Fruit fly (Drosophila melanogaster): Measurements from ENCODE around the gene CG3407.

CG3407 gene

dm6 chr2L:3856372-3856771 lies 43.2 kb upstream of the CG3407 start (continued):
- TF ChIP-seq ems (GFP tag; optimal IDR thresholded peaks at IDR 0.05), result no peak
- no peak for TF ChIP-seq CG5180 (GFP tag; optimal IDR thresholded peaks at IDR 0.05)
- TF ChIP-seq CG15514 (GFP tag; optimal IDR thresholded peaks at IDR 0.05), result no peak
- peak; percentile 3 for TF ChIP-seq slp2 (GFP tag; optimal IDR thresholded peaks at IDR 0.05)
- peak; percentile 40 for TF ChIP-seq gcm (GFP tag; optimal IDR thresholded peaks at IDR 0.05)
- TF ChIP-seq E2f1 (GFP tag; IDR thresholded peaks at IDR 0.05), result no peak
- peak; percentile 82 for TF ChIP-seq CG2712 (tag; optimal IDR thresholded peaks at IDR 0.05)
- TF ChIP-seq knrl (GFP tag; IDR thresholded peaks at IDR 0.05; ENCODE audit: partially characterized antibody), result no peak
- no peak for TF ChIP-seq TFAM (GFP tag; optimal IDR thresholded peaks at IDR 0.05)
- TF ChIP-seq Pdp1 (GFP tag; optimal IDR thresholded peaks at IDR 0.05), result peak in 1 of 2 experiments; percentile 31
- peak; percentile 57 for TF ChIP-seq CG17829 (tag; optimal IDR thresholded peaks at IDR 0.05)
- no peak for TF ChIP-seq CG1603 (tag; optimal IDR thresholded peaks at IDR 0.05)
- peak; percentile 9 for TF ChIP-seq Chrac-16 (GFP tag; optimal IDR thresholded peaks at IDR 0.05)
- peak; percentile 63 for TF ChIP-seq CG11504 (tag; optimal IDR thresholded peaks at IDR 0.05)
- TF ChIP-seq wdn (GFP tag; IDR thresholded peaks at IDR 0.05), result no peak
- peak; percentile 32 for TF ChIP-seq kni (GFP tag; optimal IDR thresholded peaks at IDR 0.05)
- TF ChIP-seq gce (GFP tag; IDR thresholded peaks at IDR 0.05), result no peak
- TF ChIP-seq Adf1 (GFP tag; IDR thresholded peaks at IDR 0.05), result no peak
- no peak for TF ChIP-seq Aef1 (GFP tag; IDR thresholded peaks at IDR 0.05)
- no peak for TF ChIP-seq Eip74EF (GFP tag; optimal IDR thresholded peaks at IDR 0.05)
- TF ChIP-seq Stat92E (GFP tag; optimal IDR thresholded peaks at IDR 0.05), result peak in 1 of 3 experiments; percentile 44
- TF ChIP-seq Ravus (GFP tag; IDR thresholded peaks at IDR 0.05), result no peak
- TF ChIP-seq fd96Cb (tag; optimal IDR thresholded peaks at IDR 0.05), result peak; percentile 50
- TF ChIP-seq CG4404 (GFP tag; IDR thresholded peaks at IDR 0.05), result no peak
- TF ChIP-seq ac (GFP tag; optimal IDR thresholded peaks at IDR 0.05), result peak; percentile 27
- no peak for TF ChIP-seq gfzf (GFP tag; optimal IDR thresholded peaks at IDR 0.05)
- TF ChIP-seq sima (GFP tag; optimal IDR thresholded peaks at IDR 0.05), result no peak
- TF ChIP-seq jing (GFP tag; optimal IDR thresholded peaks at IDR 0.05), result peak; percentile 27
- no peak for TF ChIP-seq CG3163 (GFP tag; optimal IDR thresholded peaks at IDR 0.05)
- TF ChIP-seq Ssrp (tag; optimal IDR thresholded peaks at IDR 0.05), result peak; percentile 46
- TF ChIP-seq zf30C (GFP tag; optimal IDR thresholded peaks at IDR 0.05), result peak; percentile 70
- no peak for TF ChIP-seq Elba2 (GFP tag; optimal IDR thresholded peaks at IDR 0.05)
- peak; percentile 33 for TF ChIP-seq CG18764 (GFP tag; optimal IDR thresholded peaks at IDR 0.05)
- TF ChIP-seq danr (GFP tag; IDR thresholded peaks at IDR 0.05), result no peak
- no peak for TF ChIP-seq corto (GFP tag; optimal IDR thresholded peaks at IDR 0.05)
- peak; percentile 46 for TF ChIP-seq CG16863 (GFP tag; optimal IDR thresholded peaks at IDR 0.05)
- TF ChIP-seq Sox100B (GFP tag; optimal IDR thresholded peaks at IDR 0.05), result peak; percentile 40
- peak; percentile 63 for TF ChIP-seq CG8388 (GFP tag; optimal IDR thresholded peaks at IDR 0.05)
- peak; percentile 92 for TF ChIP-seq grn (GFP tag; optimal IDR thresholded peaks at IDR 0.05)
- TF ChIP-seq NC2α (GFP tag; optimal IDR thresholded peaks at IDR 0.05), result no peak
- TF ChIP-seq CG10543 (GFP tag; optimal IDR thresholded peaks at IDR 0.05), result no peak
- peak; percentile 45 for TF ChIP-seq grau (tag; optimal IDR thresholded peaks at IDR 0.05)
- TF ChIP-seq Hr3 (GFP tag; optimal IDR thresholded peaks at IDR 0.05), result peak; percentile 33
- no peak for TF ChIP-seq al (GFP tag; IDR thresholded peaks at IDR 0.05)
- TF ChIP-seq CG10274 (GFP tag; optimal IDR thresholded peaks at IDR 0.05), result no peak
- peak; percentile 35 for TF ChIP-seq dmrt99B (tag; optimal IDR thresholded peaks at IDR 0.05)
- TF ChIP-seq shn (GFP tag; optimal IDR thresholded peaks at IDR 0.05), result peak; percentile 13
- peak; percentile 21 for TF ChIP-seq ATbp (GFP tag; optimal IDR thresholded peaks at IDR 0.05)
- TF ChIP-seq bcd (GFP tag; optimal IDR thresholded peaks at IDR 0.05), result peak; percentile 20
- TF ChIP-seq Atf-2 (GFP tag; optimal IDR thresholded peaks at IDR 0.05), result no peak

Data from whole organism, embryonic.